Worm (Caenorhabditis elegans): ENCODE data around the gene mpst-4.

DNA sequence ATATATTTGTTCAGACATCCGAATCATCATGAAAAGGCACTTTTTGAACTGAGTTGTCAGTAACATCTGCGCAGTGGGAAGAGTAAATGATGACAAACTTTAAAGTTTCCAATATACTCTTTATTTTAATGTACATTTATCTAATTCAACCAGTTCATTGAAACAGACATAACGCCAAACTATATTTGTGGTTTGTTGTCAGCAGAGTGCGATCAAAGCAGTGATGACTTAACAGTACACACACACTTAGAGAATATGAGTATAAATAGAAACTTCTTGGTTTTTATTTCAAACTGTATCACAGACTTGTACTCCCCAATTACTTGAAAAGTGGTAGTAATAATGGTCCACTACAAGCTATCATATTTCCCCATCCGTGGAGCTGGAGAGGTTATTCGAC is 20.2 kb upstream of the mpst-4 start, which contains the start of gene gst-8:
- TF ChIP-seq zip-8 (tag; optimal IDR thresholded peaks at IDR 0.05) (no peak), nhr-237 (tag; optimal IDR thresholded peaks at IDR 0.05) (no peak), snpc-4 (tag; optimal IDR thresholded peaks at IDR 0.05) (no peak), ztf-11 (tag; optimal IDR thresholded peaks at IDR 0.05) (no peak), drap-1 (GFP tag; optimal IDR thresholded peaks at IDR 0.05) (no peak), ham-2 (GFP tag; optimal IDR thresholded peaks at IDR 0.05) (no peak)

Measured in whole organism, mixed stage, embryonic.